Worm (Caenorhabditis elegans) whole organism, L4/young adult: ENCODE data around the gene C09E9.1.

ENCODE experiments used
- W03F9.2 ChIP-seq: fragments of 150-350 bp; optimal IDR thresholded peaks from 2 replicates; lab custom pipeline; 2014; ENCODE audit warnings: missing biosample characterization, missing genetic modification characterization
- dao-5 ChIP-seq: sonication (generic microtip); optimal IDR thresholded peaks from 2 replicates; lab custom pipeline; 2016; ENCODE audit warnings: missing genotype, missing genetic modification characterization, moderate library complexity, missing compliant biosample characterization
- him-1 ChIP-seq: sonication (generic microtip); optimal IDR thresholded peaks from 2 replicates; lab custom pipeline; 2016; ENCODE audit warnings: missing genotype, missing genetic modification reagents, missing genetic modification characterization, missing compliant biosample characterization

C09E9.1 gene

ce11 chrIV:1298984-1299383, 24.3 kb downstream of the C09E9.1 start:
- no peak for TF ChIP-seq W03F9.2 (tag; lab: Kevin White, UChicago)
- no peak for TF ChIP-seq dao-5 (tag; lab: Kevin White, UChicago)
- TF ChIP-seq him-1 (tag; lab: Kevin White, UChicago) = no peak

ce11 chrIV:1309600-1310207, 35.0 kb downstream of the C09E9.1 start, which contains the start of the genes ddx-46 and F53H1.4:
ddx-46 (minus strand) TSS chrIV:1309650.
F53H1.4 (plus strand) TSS chrIV:1310166.
- TF ChIP-seq him-1 (tag; lab: Kevin White, UChicago) = no peak
- TF ChIP-seq W03F9.2 (tag; lab: Kevin White, UChicago) = no peak
- no peak for TF ChIP-seq dao-5 (tag; lab: Kevin White, UChicago)

ce11 chrIV:1310337-1310736, 35.7 kb downstream of the C09E9.1 start:
- TF ChIP-seq him-1 (tag; lab: Kevin White, UChicago) (no peak), W03F9.2 (tag; lab: Kevin White, UChicago) (no peak), dao-5 (tag; lab: Kevin White, UChicago) (no peak)
